Fruit fly (Drosophila melanogaster) whole organism: ENCODE results near the gene CG13012.

Experiments used
- CG8478 ChIP-seq: fragments of >200 bp; optimal IDR thresholded peaks from 2 replicates; lab custom pipeline; 2018; ENCODE audit warnings: inconsistent platforms
- Dll ChIP-seq: fragments of >200 bp; optimal IDR thresholded peaks from 2 replicates; lab custom pipeline; 2017
- EcR ChIP-seq, 2 experiments: fragments of >200 bp; optimal IDR thresholded peaks; 2 replicates each; lab custom pipeline; 2017; ENCODE audit warnings: missing biosample characterization in 2 of 2, missing genetic modification characterization in 2 of 2, missing genetic modification reagents in 2 of 2
- usp ChIP-seq: fragments of >200 bp; optimal IDR thresholded peaks from 2 replicates; lab custom pipeline; 2017; ENCODE audit warnings: missing biosample characterization, missing genetic modification characterization, mixed read lengths

- TF ChIP-seq Dll (no peak), EcR (GFP tag; optimal IDR thresholded peaks at IDR 0.05; lab: Kevin White, UChicago) (no peak), usp (GFP tag; lab: Kevin White, UChicago) (no peak), CG8478 (no peak)
These were observed 43.2 kb downstream of the CG13012 start for dm6 chrX:16633181-16633957.
